Worm (Caenorhabditis elegans): Measurements from ENCODE around the gene nhr-225.

DNA sequence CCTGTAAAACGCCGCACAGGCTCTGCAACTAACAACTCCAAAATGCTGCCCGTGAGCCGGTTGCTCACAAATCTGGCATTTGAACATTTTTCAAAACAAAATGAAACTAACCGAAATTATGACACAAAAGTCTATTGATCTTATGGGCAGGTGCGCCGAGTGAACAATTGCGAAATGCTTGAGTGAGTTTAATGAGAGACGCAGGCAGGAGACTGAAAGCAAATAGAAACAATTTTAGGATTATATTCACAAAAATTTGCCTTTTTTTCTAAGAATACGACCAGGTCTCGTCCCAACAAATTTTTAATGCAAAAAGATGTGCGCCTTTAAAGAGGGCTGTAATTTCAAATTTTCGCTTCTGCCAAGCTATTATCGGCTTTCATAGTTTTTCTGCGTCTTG, 25.8 kb downstream of the nhr-225 start, which contains the start of gene nhr-183:
- no peak for TF ChIP-seq flt-1 (GFP tag; IDR thresholded peaks at IDR 0.05)
- TF ChIP-seq ztf-29 (GFP tag; IDR thresholded peaks at IDR 0.05) = no peak
- no peak for TF ChIP-seq med-1 (GFP tag; optimal IDR thresholded peaks at IDR 0.05; ENCODE audit: insufficient read depth)
- TF ChIP-seq T22C8.4 (GFP tag; IDR thresholded peaks at IDR 0.05) = no peak
- no peak for TF ChIP-seq tab-1 (GFP tag; IDR thresholded peaks at IDR 0.05)
- no peak for TF ChIP-seq ztf-23 (GFP tag; IDR thresholded peaks at IDR 0.05)
- no peak for TF ChIP-seq ref-1 (GFP tag; conservative IDR thresholded peaks at IDR 0.05)

Data from whole organism, midembryonic.